Fruit fly (Drosophila melanogaster) whole organism, prepupa: ENCODE measurements around the gene Traf-like.

Experiments used
- Blimp-1 ChIP-seq: fragments of 200-800 bp; sonication (Bioruptor generic); optimal IDR thresholded peaks from 3 replicates; lab custom pipeline; 2017; ENCODE audit warnings: missing biosample characterization, missing genetic modification characterization, mild to moderate bottlenecking, moderate library complexity, missing genetic modification reagents
- CG10631 ChIP-seq: fragments of 200-800 bp; sonication (Bioruptor generic); optimal IDR thresholded peaks from 2 replicates; lab custom pipeline; 2016; ENCODE audit warnings: missing biosample characterization, missing genetic modification characterization
- CG11902 ChIP-seq: fragments of 200-800 bp; sonication (Bioruptor generic); optimal IDR thresholded peaks from 3 replicates; lab custom pipeline; 2016; ENCODE audit warnings: missing biosample characterization, missing genetic modification characterization
- CG15336 ChIP-seq: fragments of 200-800 bp; sonication (Bioruptor generic); IDR thresholded peaks from 2 replicates; pipeline ENCODE4 v1.3.6; 2022; ENCODE audit warnings: missing biosample characterization, missing genetic modification characterization
- CG3032 ChIP-seq: fragments of 200-800 bp; optimal IDR thresholded peaks from 2 replicates; lab custom pipeline; 2019; ENCODE audit warnings: missing biosample characterization, mild to moderate bottlenecking, missing genetic modification characterization, moderate library complexity
- CG31627 ChIP-seq: fragments of 200-800 bp; sonication (Bioruptor generic); optimal IDR thresholded peaks from 3 replicates; lab custom pipeline; 2016; ENCODE audit warnings: missing biosample characterization, missing genetic modification characterization
- CG3919 ChIP-seq: fragments of 200-800 bp; sonication (Bioruptor generic); optimal IDR thresholded peaks from 3 replicates; lab custom pipeline; 2016; ENCODE audit warnings: missing biosample characterization, missing genetic modification characterization
- CG6854 ChIP-seq: fragments of 200-800 bp; sonication (Bioruptor generic); optimal IDR thresholded peaks from 2 replicates; lab custom pipeline; 2017; ENCODE audit warnings: missing biosample characterization, mild to moderate bottlenecking, missing genetic modification characterization
- CG8319 ChIP-seq: fragments of 200-800 bp; sonication (Bioruptor generic); optimal IDR thresholded peaks from 3 replicates; lab custom pipeline; 2016; ENCODE audit warnings: missing biosample characterization, missing genetic modification characterization
- CG9139 ChIP-seq: fragments of 200-800 bp; sonication (Bioruptor generic); optimal IDR thresholded peaks from 3 replicates; lab custom pipeline; 2017; ENCODE audit warnings: missing biosample characterization, mild to moderate bottlenecking, missing genetic modification characterization
- Eip78C ChIP-seq: fragments of 200-800 bp; sonication (Bioruptor generic); peaks from one replicate; lab custom pipeline; 2016; ENCODE audit warnings: missing biosample characterization, missing genetic modification characterization
- Eip93F ChIP-seq: fragments of 200-800 bp; sonication (Bioruptor generic); optimal IDR thresholded peaks from 2 replicates; lab custom pipeline; 2016; ENCODE audit warnings: missing biosample characterization, mild to moderate bottlenecking, missing genetic modification characterization
- Ets96B ChIP-seq: fragments of 200-800 bp; optimal IDR thresholded peaks from 2 replicates; lab custom pipeline; 2019; ENCODE audit warnings: missing biosample characterization, mild to moderate bottlenecking, missing genetic modification characterization, moderate library complexity
- Gug ChIP-seq: fragments of 200-800 bp; sonication (Bioruptor generic); IDR thresholded peaks from 2 replicates; pipeline ENCODE4 v1.3.6; 2022; ENCODE audit warnings: missing biosample characterization, missing genetic modification characterization
- Hr39 ChIP-seq: fragments of 200-800 bp; sonication (Bioruptor generic); optimal IDR thresholded peaks from 2 replicates; lab custom pipeline; 2016; ENCODE audit warnings: missing biosample characterization, missing genetic modification characterization
- Hr4 ChIP-seq: fragments of 200-800 bp; sonication (Bioruptor generic); optimal IDR thresholded peaks from 3 replicates; lab custom pipeline; 2016; ENCODE audit warnings: missing biosample characterization, missing genetic modification characterization
- Met ChIP-seq: fragments of 200-800 bp; sonication (Bioruptor generic); optimal IDR thresholded peaks from 3 replicates; lab custom pipeline; 2016; ENCODE audit warnings: missing biosample characterization, missing genetic modification characterization
- OdsH ChIP-seq: fragments of 200-800 bp; sonication (Bioruptor generic); optimal IDR thresholded peaks from 3 replicates; lab custom pipeline; 2016; ENCODE audit warnings: missing biosample characterization, missing genetic modification characterization
- Smox ChIP-seq: fragments of 200-800 bp; sonication (Bioruptor generic); optimal IDR thresholded peaks from 3 replicates; lab custom pipeline; 2016; ENCODE audit warnings: missing biosample characterization, missing genetic modification characterization
- Sox102F ChIP-seq: fragments of 200-800 bp; sonication (Bioruptor generic); optimal IDR thresholded peaks from 2 replicates; lab custom pipeline; 2016; ENCODE audit warnings: missing biosample characterization, mild to moderate bottlenecking, missing genetic modification characterization
- Sox15 ChIP-seq: fragments of 200-800 bp; sonication (Bioruptor generic); optimal IDR thresholded peaks from 3 replicates; lab custom pipeline; 2016; ENCODE audit warnings: missing biosample characterization, missing genetic modification characterization
- acj6 ChIP-seq: fragments of 200-800 bp; sonication (Bioruptor generic); optimal IDR thresholded peaks from 3 replicates; lab custom pipeline; 2016; ENCODE audit warnings: missing biosample characterization, missing genetic modification characterization
- cyc ChIP-seq: fragments of 200-800 bp; sonication (Bioruptor generic); optimal IDR thresholded peaks from 3 replicates; lab custom pipeline; 2016; ENCODE audit warnings: missing biosample characterization, missing genetic modification characterization
- dsx ChIP-seq: fragments of 200-800 bp; optimal IDR thresholded peaks from 3 replicates; lab custom pipeline; 2019; ENCODE audit warnings: missing biosample characterization, mild to moderate bottlenecking, missing genetic modification characterization, moderate library complexity; ENCODE audit not compliant: poor library complexity, severe bottlenecking
- eg ChIP-seq: fragments of 200-800 bp; sonication (Bioruptor generic); IDR thresholded peaks from 3 replicates; pipeline ENCODE4 v1.3.6; 2022; ENCODE audit warnings: missing biosample characterization, missing genetic modification characterization
- fd85E ChIP-seq: fragments of 200-800 bp; sonication (Bioruptor generic); optimal IDR thresholded peaks from 3 replicates; lab custom pipeline; 2016; ENCODE audit warnings: missing biosample characterization, missing genetic modification characterization
- lz ChIP-seq: fragments of 200-800 bp; sonication (Bioruptor generic); optimal IDR thresholded peaks from 3 replicates; lab custom pipeline; 2016; ENCODE audit warnings: missing biosample characterization, missing genetic modification characterization
- pdm3 ChIP-seq: fragments of 200-800 bp; sonication (Bioruptor generic); optimal IDR thresholded peaks from 3 replicates; lab custom pipeline; 2016; ENCODE audit warnings: missing biosample characterization, missing genetic modification characterization
- svp ChIP-seq: fragments of 200-800 bp; sonication (Bioruptor generic); peaks from one replicate; lab custom pipeline; 2016; ENCODE audit warnings: missing biosample characterization, missing genetic modification characterization
- topi ChIP-seq: fragments of 200-800 bp; sonication (Bioruptor generic); optimal IDR thresholded peaks from 3 replicates; lab custom pipeline; 2016; ENCODE audit warnings: missing biosample characterization, missing genetic modification characterization

Traf-like gene

dm6 chrX:16448252-16449191, 33.7 kb downstream of the Traf-like start, which contains the start of the genes CG34015 and eIF4H1 (continued):
- TF ChIP-seq lz (GFP tag; lab: Kevin White, UChicago) (no peak), CG15336 (GFP tag; lab: Robert Waterston, UW) (peak; percentile 77), topi (GFP tag; lab: Kevin White, UChicago) (peak; percentile 36), cyc (GFP tag; lab: Kevin White, UChicago) (no peak), Blimp-1 (GFP tag; lab: Kevin White, UChicago) (no peak), CG11902 (GFP tag; lab: Kevin White, UChicago) (no peak), CG10631 (no peak), Eip78C (GFP tag; lab: Kevin White, UChicago) (peak; percentile 88), eg (GFP tag; lab: Robert Waterston, UW) (peak; percentile 77; the same call in 1 of the 3 replicates), Sox15 (GFP tag; lab: Kevin White, UChicago) (no peak), CG9139 (GFP tag; lab: Kevin White, UChicago) (peak; percentile 83), Hr4 (no peak), Smox (peak; percentile 11), Ets96B (tag; lab: Kevin White, UChicago) (no peak), CG3919 (peak; percentile 8), OdsH (GFP tag; lab: Kevin White, UChicago) (peak; percentile 22), CG8319 (GFP tag; lab: Kevin White, UChicago) (no peak), svp (GFP tag; lab: Kevin White, UChicago) (peak; percentile 84), Gug (GFP tag; lab: Robert Waterston, UW) (no peak)

- TF ChIP-seq CG15336 (GFP tag; lab: Robert Waterston, UW) (no peak), fd85E (GFP tag; lab: Kevin White, UChicago) (no peak), CG3032 (no peak), CG31627 (no peak), dsx (GFP tag; lab: Kevin White, UChicago) (no peak), acj6 (GFP tag; lab: Kevin White, UChicago) (no peak), Smox (no peak)
- TF ChIP-seq, all 60 proteins: peak for 0
These were observed 34.5 kb downstream of the Traf-like start for dm6 chrX:16449316-16449715.

- TF ChIP-seq Blimp-1 (GFP tag; lab: Kevin White, UChicago): peak; percentile 46
- TF ChIP-seq CG6854 (GFP tag; lab: Kevin White, UChicago): no peak
These were observed 41.7 kb downstream of the Traf-like start for dm6 chrX:16456582-16456981.

- TF ChIP-seq Sox102F (GFP tag; lab: Kevin White, UChicago) (no peak), svp (GFP tag; lab: Kevin White, UChicago) (peak; percentile 61), pdm3 (GFP tag; lab: Kevin White, UChicago) (peak; percentile 18), Eip93F (GFP tag; lab: Kevin White, UChicago) (no peak), Hr39 (GFP tag; lab: Kevin White, UChicago) (peak; percentile 14), Met (peak; percentile 13)
These were observed 43.7 kb downstream of the Traf-like start for dm6 chrX:16458551-16458950.
